Worm (Caenorhabditis elegans) whole organism, late embryonic: Measurements from ENCODE around the gene F16G10.14.

Experiments
- che-1 ChIP-seq: sonication (generic microtip); optimal IDR thresholded peaks from 2 replicates; lab custom pipeline; 2016; ENCODE audit warnings: mild to moderate bottlenecking, missing genetic modification characterization, missing compliant biosample characterization
- fkh-10 ChIP-seq: fragments of 150-350 bp; optimal IDR thresholded peaks from 2 replicates; lab custom pipeline; 2014; ENCODE audit warnings: missing biosample characterization, missing genetic modification reagents, missing genetic modification characterization
- hlh-15 ChIP-seq: sonication (generic microtip); optimal IDR thresholded peaks from 2 replicates; lab custom pipeline; 2016; ENCODE audit warnings: missing genetic modification characterization, missing compliant biosample characterization
- lim-6 ChIP-seq: sonication (generic microtip); optimal IDR thresholded peaks from 2 replicates; lab custom pipeline; 2016; ENCODE audit warnings: missing genetic modification characterization, missing compliant biosample characterization
- pqm-1 ChIP-seq: sonication (generic microtip); optimal IDR thresholded peaks from 2 replicates; lab custom pipeline; 2016; ENCODE audit warnings: missing genetic modification characterization, missing compliant biosample characterization
- ref-2 ChIP-seq: sonication (generic microtip); optimal IDR thresholded peaks from 2 replicates; lab custom pipeline; 2016; ENCODE audit warnings: missing genetic modification characterization, missing compliant biosample characterization
- zip-5 ChIP-seq: sonication (generic microtip); optimal IDR thresholded peaks from 2 replicates; lab custom pipeline; 2016; ENCODE audit warnings: missing genetic modification characterization, missing compliant biosample characterization

DNA sequence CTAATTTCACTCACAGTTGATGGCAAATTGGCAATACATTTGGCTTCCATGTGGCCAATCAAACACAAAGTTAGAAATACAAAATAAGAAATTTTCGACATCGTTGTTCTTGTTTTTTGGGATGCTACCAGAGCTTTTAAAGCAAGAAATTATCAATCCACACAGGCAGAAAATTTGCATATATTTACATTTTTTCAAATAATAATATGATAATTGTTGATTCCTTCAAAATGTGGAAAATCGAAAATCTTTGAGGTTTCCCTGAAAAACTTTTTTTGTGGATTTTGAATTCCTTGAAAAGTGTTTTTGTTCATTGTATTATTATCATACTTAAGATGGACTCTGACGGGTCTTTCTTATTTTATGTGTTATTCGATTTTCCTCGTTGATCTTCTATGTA, 7.9 kb downstream of the F16G10.14 start, which contains the start of gene F16G10.10:
- TF ChIP-seq hlh-15 (tag; lab: Kevin White, UChicago) (no peak), ref-2 (tag; lab: Kevin White, UChicago) (no peak), zip-5 (tag; lab: Kevin White, UChicago) (no peak), lim-6 (no peak), pqm-1 (tag; lab: Kevin White, UChicago) (no peak), fkh-10 (GFP tag; lab: Kevin White, UChicago) (no peak), che-1 (tag; lab: Kevin White, UChicago) (no peak)
